Fruit fly (Drosophila melanogaster) whole organism, pupa: Measurements from ENCODE around the gene Cul2.

Experiments used
- CG10348 ChIP-seq: fragments of 200-800 bp; sonication (Bioruptor generic); IDR thresholded peaks from 2 replicates; pipeline ENCODE4 v1.3.6; 2022; ENCODE audit warnings: missing biosample characterization, missing genetic modification characterization
- CG12605 ChIP-seq: fragments of 200-800 bp; sonication (Bioruptor generic); IDR thresholded peaks from 2 replicates; pipeline ENCODE4 v1.3.6; 2022; ENCODE audit warnings: missing biosample characterization, missing genetic modification characterization
- CG13204 ChIP-seq: fragments of 200-800 bp; sonication (Bioruptor generic); optimal IDR thresholded peaks from 2 replicates; lab custom pipeline; 2018; ENCODE audit warnings: missing biosample characterization, mild to moderate bottlenecking, missing genetic modification characterization, moderate library complexity
- CG14655 ChIP-seq: fragments of 200-800 bp; sonication (Bioruptor generic); optimal IDR thresholded peaks from 3 replicates; lab custom pipeline; 2017; ENCODE audit warnings: mild to moderate bottlenecking, missing biosample characterization, missing genetic modification reagents, missing genetic modification characterization
- CG15710 ChIP-seq: fragments of 200-800 bp; sonication (Bioruptor generic); optimal IDR thresholded peaks from 2 replicates; lab custom pipeline; 2018; ENCODE audit warnings: missing biosample characterization, mild to moderate bottlenecking, missing genetic modification characterization, moderate library complexity
- CG32121 ChIP-seq: fragments of 200-800 bp; sonication (Bioruptor generic); IDR thresholded peaks from 2 replicates; pipeline ENCODE4 v1.3.6; 2022; ENCODE audit warnings: missing biosample characterization, missing genetic modification characterization
- CG34367 ChIP-seq: fragments of 200-800 bp; sonication (Bioruptor generic); optimal IDR thresholded peaks from 2 replicates; lab custom pipeline; 2018; ENCODE audit warnings: missing biosample characterization, mild to moderate bottlenecking, missing genetic modification characterization
- CG4496 ChIP-seq: fragments of 200-800 bp; sonication (Bioruptor generic); IDR thresholded peaks from 3 replicates; pipeline ENCODE4 v1.3.6; 2022; ENCODE audit warnings: missing biosample characterization, missing genetic modification characterization
- CG8159 ChIP-seq: fragments of 200-800 bp; sonication (Bioruptor generic); optimal IDR thresholded peaks from 3 replicates; lab custom pipeline; 2018; ENCODE audit warnings: missing biosample characterization, mild to moderate bottlenecking, missing genetic modification characterization, moderate library complexity
- CG8301 ChIP-seq: fragments of 200-800 bp; sonication (Bioruptor generic); optimal IDR thresholded peaks from 2 replicates; lab custom pipeline; 2018; ENCODE audit warnings: missing biosample characterization, mild to moderate bottlenecking, missing genetic modification characterization
- CG9948 ChIP-seq: fragments of 200-800 bp; sonication (Bioruptor generic); optimal IDR thresholded peaks from 2 replicates; lab custom pipeline; 2018; ENCODE audit warnings: missing biosample characterization, mild to moderate bottlenecking, missing genetic modification characterization, moderate library complexity
- D1 ChIP-seq: fragments of 200-800 bp; sonication (Bioruptor generic); optimal IDR thresholded peaks from 2 replicates; lab custom pipeline; 2018; ENCODE audit warnings: missing biosample characterization, mild to moderate bottlenecking, missing genetic modification characterization, moderate library complexity
- EcR ChIP-seq: fragments of 200-800 bp; sonication (Bioruptor generic); optimal IDR thresholded peaks from 3 replicates; lab custom pipeline; 2019; ENCODE audit warnings: missing biosample characterization, missing genetic modification characterization, mild to moderate bottlenecking, moderate library complexity, missing genetic modification reagents
- Ets98B ChIP-seq: fragments of 200-800 bp; sonication (Bioruptor generic); IDR thresholded peaks from 2 replicates; pipeline ENCODE4 v1.3.6; 2022; ENCODE audit warnings: missing biosample characterization, missing genetic modification characterization
- Pif1A ChIP-seq: fragments of 200-800 bp; sonication (Bioruptor generic); optimal IDR thresholded peaks from 3 replicates; lab custom pipeline; 2016; ENCODE audit warnings: missing biosample characterization, missing genetic modification characterization
- Pif1B ChIP-seq: fragments of 200-800 bp; sonication (Bioruptor generic); optimal IDR thresholded peaks from 3 replicates; lab custom pipeline; 2016; ENCODE audit warnings: missing biosample characterization, missing genetic modification characterization
- Snoo ChIP-seq: fragments of 200-800 bp; sonication (Bioruptor generic); optimal IDR thresholded peaks from 3 replicates; lab custom pipeline; 2017; ENCODE audit warnings: missing biosample characterization, mild to moderate bottlenecking, missing genetic modification characterization, inconsistent platforms
- fd96Ca ChIP-seq: fragments of 200-800 bp; sonication (Bioruptor generic); IDR thresholded peaks from 3 replicates; pipeline ENCODE4 v1.3.6; 2022; ENCODE audit warnings: missing biosample characterization, missing genetic modification characterization
- gl ChIP-seq: fragments of 200-800 bp; sonication (Bioruptor generic); optimal IDR thresholded peaks from 2 replicates; lab custom pipeline; 2018; ENCODE audit warnings: missing biosample characterization, mild to moderate bottlenecking, missing genetic modification characterization
- rn ChIP-seq: fragments of 200-800 bp; sonication (Bioruptor generic); IDR thresholded peaks from 2 replicates; pipeline ENCODE4 v1.3.6; 2022; ENCODE audit warnings: missing biosample characterization, missing genetic modification characterization

The Cul2 gene

DNA sequence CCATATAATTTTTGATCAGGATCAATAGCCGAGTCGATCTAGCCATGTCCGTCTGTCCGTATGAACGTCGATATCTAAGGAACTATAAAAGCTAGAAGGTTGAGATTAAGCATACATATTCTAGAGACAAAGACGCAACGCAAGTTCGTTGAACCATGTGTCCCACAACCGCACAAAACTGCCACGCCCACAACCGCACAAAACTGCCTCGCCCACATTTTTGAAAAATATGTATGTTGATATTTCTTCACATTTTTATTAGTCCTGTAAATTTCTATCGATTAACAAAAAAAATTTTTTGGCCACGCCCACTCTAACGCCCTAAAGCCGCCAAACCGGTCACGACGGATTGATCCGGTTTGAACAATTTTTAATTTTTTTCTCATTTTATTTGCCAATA lies 30.8 kb downstream of the Cul2 start:
- TF ChIP-seq Ets98B (GFP tag; lab: Robert Waterston, UW) (no peak), CG9948 (tag; lab: Kevin White, UChicago) (no peak), CG10348 (no peak), CG12605 (no peak), Snoo (no peak), gl (tag; lab: Kevin White, UChicago) (no peak), CG15710 (no peak), CG32121 (GFP tag; lab: Robert Waterston, UW) (no peak), CG8301 (no peak), CG14655 (GFP tag; lab: Kevin White, UChicago) (no peak), D1 (tag; lab: Kevin White, UChicago) (no peak), CG8159 (no peak), EcR (GFP tag; lab: Kevin White, UChicago) (no peak), CG4496 (no peak), rn (GFP tag; lab: Robert Waterston, UW) (no peak), CG34367 (tag; lab: Kevin White, UChicago) (no peak), CG13204 (GFP tag; lab: Kevin White, UChicago) (no peak), Pif1A (GFP tag; lab: Kevin White, UChicago) (no peak), fd96Ca (GFP tag; lab: Robert Waterston, UW) (no peak), Pif1B (GFP tag; lab: Kevin White, UChicago) (no peak)
